Worm (Caenorhabditis elegans) whole organism, late embryonic: Measurements from ENCODE around the gene daf-36.

ENCODE experiments used
- K02D7.2 ChIP-seq: sonication (generic microtip); optimal IDR thresholded peaks from 2 replicates; lab custom pipeline; 2017; ENCODE audit warnings: mild to moderate bottlenecking, missing genetic modification characterization, missing compliant biosample characterization
- K09A11.1 ChIP-seq: sonication (generic microtip); optimal IDR thresholded peaks from 2 replicates; lab custom pipeline; 2017; ENCODE audit warnings: antibody characterized with exemption, mild to moderate bottlenecking, missing genetic modification characterization, missing compliant biosample characterization; ENCODE audit not compliant: insufficient read depth
- Y22D7AL.16 ChIP-seq: sonication (generic microtip); optimal IDR thresholded peaks from 2 replicates; lab custom pipeline; 2016; ENCODE audit warnings: missing genetic modification characterization, missing compliant biosample characterization
- ahr-1 ChIP-seq: sonication (generic microtip); optimal IDR thresholded peaks from 2 replicates; lab custom pipeline; 2016; ENCODE audit warnings: missing genetic modification characterization, missing compliant biosample characterization
- ceh-18 ChIP-seq: sonication (generic microtip); optimal IDR thresholded peaks from 2 replicates; lab custom pipeline; 2016; ENCODE audit warnings: missing genetic modification characterization, missing compliant biosample characterization
- ceh-2 ChIP-seq: sonication (generic microtip); optimal IDR thresholded peaks from 2 replicates; lab custom pipeline; 2016; ENCODE audit warnings: missing genotype, missing genetic modification characterization, missing compliant biosample characterization
- ceh-24 ChIP-seq: sonication (generic microtip); optimal IDR thresholded peaks from 2 replicates; lab custom pipeline; 2016; ENCODE audit warnings: mild to moderate bottlenecking, missing genetic modification characterization, missing compliant biosample characterization
- ceh-31 ChIP-seq: sonication (generic microtip); optimal IDR thresholded peaks from 2 replicates; lab custom pipeline; 2016; ENCODE audit warnings: missing genetic modification characterization, missing compliant biosample characterization
- ceh-34 ChIP-seq: sonication (generic microtip); optimal IDR thresholded peaks from 2 replicates; lab custom pipeline; 2016; ENCODE audit warnings: mild to moderate bottlenecking, missing genetic modification characterization, missing compliant biosample characterization
- ceh-45 ChIP-seq: fragments of 200-800 bp; sonication (Bioruptor generic); IDR thresholded peaks from 2 replicates; pipeline ENCODE4 v1.3.6; 2022; ENCODE audit warnings: missing genetic modification reagents, missing genetic modification characterization, missing compliant biosample characterization
- ceh-48 ChIP-seq: sonication (generic microtip); optimal IDR thresholded peaks from 2 replicates; lab custom pipeline; 2016; ENCODE audit warnings: missing genetic modification characterization, inconsistent platforms, missing compliant biosample characterization
- che-1 ChIP-seq: sonication (generic microtip); optimal IDR thresholded peaks from 2 replicates; lab custom pipeline; 2016; ENCODE audit warnings: mild to moderate bottlenecking, missing genetic modification characterization, missing compliant biosample characterization
- eyg-1 ChIP-seq: sonication (generic microtip); optimal IDR thresholded peaks from 2 replicates; lab custom pipeline; 2016; ENCODE audit warnings: missing genotype, missing genetic modification characterization, missing compliant biosample characterization
- hlh-15 ChIP-seq: sonication (generic microtip); optimal IDR thresholded peaks from 2 replicates; lab custom pipeline; 2016; ENCODE audit warnings: missing genetic modification characterization, missing compliant biosample characterization
- hlh-30 ChIP-seq: sonication (generic microtip); optimal IDR thresholded peaks from 2 replicates; lab custom pipeline; 2017; ENCODE audit warnings: antibody characterized with exemption, missing genetic modification characterization, missing compliant biosample characterization; ENCODE audit not compliant: insufficient read depth
- lim-6 ChIP-seq: sonication (generic microtip); optimal IDR thresholded peaks from 2 replicates; lab custom pipeline; 2016; ENCODE audit warnings: missing genetic modification characterization, missing compliant biosample characterization
- madf-2 ChIP-seq: sonication (generic microtip); optimal IDR thresholded peaks from 2 replicates; lab custom pipeline; 2017; ENCODE audit warnings: missing genetic modification characterization, missing compliant biosample characterization
- mec-3 ChIP-seq: sonication (generic microtip); optimal IDR thresholded peaks from 2 replicates; lab custom pipeline; 2016; ENCODE audit warnings: borderline replicate concordance, missing genetic modification characterization, missing compliant biosample characterization
- nfya-1 ChIP-seq: sonication (generic microtip); optimal IDR thresholded peaks from 2 replicates; lab custom pipeline; 2017; ENCODE audit warnings: missing genetic modification characterization, mild to moderate bottlenecking, missing compliant biosample characterization, antibody characterized with exemption, moderate library complexity
- nhr-232 ChIP-seq: sonication (generic microtip); optimal IDR thresholded peaks from 2 replicates; lab custom pipeline; 2016; ENCODE audit warnings: missing genetic modification characterization, missing compliant biosample characterization
- pag-3 ChIP-seq: sonication (generic microtip); optimal IDR thresholded peaks from 2 replicates; lab custom pipeline; 2016; ENCODE audit warnings: missing compliant biosample characterization, missing genetic modification characterization, borderline replicate concordance
- pat-9 ChIP-seq: fragments of 200-800 bp; sonication (Bioruptor generic); optimal IDR thresholded peaks from 2 replicates; lab custom pipeline; 2018; ENCODE audit warnings: mild to moderate bottlenecking, missing genetic modification characterization, moderate library complexity, missing compliant biosample characterization
- pha-2 ChIP-seq: sonication (generic microtip); optimal IDR thresholded peaks from 2 replicates; lab custom pipeline; 2017; ENCODE audit warnings: mild to moderate bottlenecking, missing genetic modification characterization, missing compliant biosample characterization
- pqm-1 ChIP-seq: sonication (generic microtip); optimal IDR thresholded peaks from 2 replicates; lab custom pipeline; 2016; ENCODE audit warnings: missing genetic modification characterization, missing compliant biosample characterization
- pros-1 ChIP-seq: fragments of 150-350 bp; optimal IDR thresholded peaks from 2 replicates; lab custom pipeline; 2014; ENCODE audit warnings: missing biosample characterization, missing genetic modification reagents, missing genetic modification characterization
- ref-2 ChIP-seq: sonication (generic microtip); optimal IDR thresholded peaks from 2 replicates; lab custom pipeline; 2016; ENCODE audit warnings: missing genetic modification characterization, missing compliant biosample characterization
- sdc-2 ChIP-seq: sonication (generic microtip); optimal IDR thresholded peaks from 2 replicates; lab custom pipeline; 2016; ENCODE audit warnings: missing genotype, missing genetic modification characterization, missing compliant biosample characterization
- sox-2 ChIP-seq: fragments of 200-800 bp; sonication (Bioruptor generic); IDR thresholded peaks from 2 replicates; pipeline ENCODE4 v1.3.6; 2022; ENCODE audit warnings: missing genetic modification reagents, missing genetic modification characterization, missing compliant biosample characterization
- tbx-2 ChIP-seq: sonication (generic microtip); optimal IDR thresholded peaks from 2 replicates; lab custom pipeline; 2016; ENCODE audit warnings: missing genetic modification characterization, missing compliant biosample characterization
- ztf-16 ChIP-seq: sonication (generic microtip); optimal IDR thresholded peaks from 2 replicates; lab custom pipeline; 2017; ENCODE audit warnings: missing genetic modification characterization, missing compliant biosample characterization

Gene daf-36

ce11 chrV:10221317-10221716 is 4.2 kb downstream of the daf-36 start, which contains the start of the genes fipr-5 and fipr-9:
fipr-5 (minus strand) TSS chrV:10221417.
fipr-9 (plus strand) TSS chrV:10221662.
- TF ChIP-seq ahr-1 (tag; lab: Kevin White, UChicago) = no peak
- no peak for TF ChIP-seq nhr-232
- TF ChIP-seq pqm-1 (tag; lab: Kevin White, UChicago) = no peak
- no peak for TF ChIP-seq pros-1 (tag; lab: Kevin White, UChicago)
- TF ChIP-seq K09A11.1 = no peak
- TF ChIP-seq che-1 (tag; lab: Kevin White, UChicago) = no peak
- no peak for TF ChIP-seq madf-2
- no peak for TF ChIP-seq pat-9 (tag; lab: Kevin White, UChicago)
- TF ChIP-seq tbx-2 = no peak
- TF ChIP-seq ref-2 (tag; lab: Kevin White, UChicago) = no peak
- no peak for TF ChIP-seq sdc-2 (tag; lab: Kevin White, UChicago)
- TF ChIP-seq pha-2 (tag; lab: Kevin White, UChicago) = no peak
- no peak for TF ChIP-seq ztf-16 (tag; lab: Kevin White, UChicago)
- no peak for TF ChIP-seq mec-3 (tag; lab: Kevin White, UChicago)

DNA sequence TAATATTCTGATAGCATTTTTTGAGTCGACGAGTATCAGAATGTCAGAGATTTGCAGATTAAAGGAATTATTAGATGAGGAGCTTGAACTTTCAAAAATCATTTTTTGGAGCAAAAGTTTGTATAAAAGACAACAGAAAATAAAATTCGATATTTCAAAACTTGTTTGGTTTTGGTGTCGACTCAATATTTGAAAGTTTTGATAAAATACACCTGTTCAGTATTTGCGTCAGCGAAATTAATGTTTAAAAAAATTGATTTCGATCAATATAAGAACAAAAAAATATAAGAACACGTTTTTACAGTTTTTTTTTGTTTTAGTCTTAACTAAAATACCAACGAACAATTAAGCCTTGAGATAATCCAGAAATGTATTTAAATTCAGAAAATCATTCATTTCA is 4.9 kb downstream of the daf-36 start, which contains the start of gene C12D8.13:
Gene C12D8.13 (minus strand): TSS at position 101 of the 400 bp plus-strand sequence.
- TF ChIP-seq pros-1 (tag; lab: Kevin White, UChicago) (no peak), ceh-24 (tag; lab: Kevin White, UChicago) (no peak), sox-2 (GFP tag; lab: Robert Waterston, UW) (no peak), ceh-18 (tag; lab: Kevin White, UChicago) (no peak), ceh-45 (GFP tag; lab: Robert Waterston, UW) (no peak), nfya-1 (tag; lab: Kevin White, UChicago) (no peak), lim-6 (tag; lab: Kevin White, UChicago) (no peak), Y22D7AL.16 (no peak)
- TF ChIP-seq, all 69 proteins: peak for 0

- TF ChIP-seq eyg-1 (tag; lab: Kevin White, UChicago) (no peak), ceh-31 (tag; lab: Kevin White, UChicago) (no peak)
Measured at ce11 chrV:10216724-10217123, 8.8 kb downstream of the daf-36 start, which contains the start of gene ZK856.14. ZK856.14 (plus strand) TSS chrV:10217024.

DNA sequence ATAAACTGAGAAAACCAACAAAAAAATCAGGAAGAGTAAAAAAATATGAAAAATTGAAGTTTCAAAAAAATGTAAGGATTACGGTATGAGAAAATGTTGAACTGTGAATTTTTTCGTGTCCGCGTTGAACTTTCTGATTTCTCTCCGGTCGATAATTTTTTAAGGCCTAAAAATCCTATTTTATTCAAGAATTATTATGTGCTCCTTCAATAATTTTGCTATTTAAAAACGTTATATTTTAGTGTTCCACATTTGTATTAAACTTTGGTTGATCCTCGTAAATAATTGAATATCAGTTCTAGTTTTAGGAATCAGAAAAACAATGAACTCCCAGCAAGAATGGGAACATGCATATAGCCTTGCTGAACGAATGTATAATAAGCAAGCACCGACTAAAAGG is 12.9 kb downstream of the daf-36 start, which contains the start of gene hpo-40:
Gene hpo-40 (plus strand): TSS at position 301 of the 400 bp plus-strand sequence.
- no peak for TF ChIP-seq ahr-1 (tag; lab: Kevin White, UChicago)
- no peak for TF ChIP-seq ceh-2 (tag; lab: Kevin White, UChicago)
- no peak for TF ChIP-seq ceh-31 (tag; lab: Kevin White, UChicago)
- no peak for TF ChIP-seq ref-2 (tag; lab: Kevin White, UChicago)
- TF ChIP-seq K02D7.2 = no peak
- TF ChIP-seq ceh-34 (tag; lab: Kevin White, UChicago) = no peak
- no peak for TF ChIP-seq hlh-15 (tag; lab: Kevin White, UChicago)
- no peak for TF ChIP-seq ceh-45 (GFP tag; lab: Robert Waterston, UW)
- TF ChIP-seq lim-6 (tag; lab: Kevin White, UChicago) = no peak
- no peak for TF ChIP-seq che-1 (tag; lab: Kevin White, UChicago)

DNA sequence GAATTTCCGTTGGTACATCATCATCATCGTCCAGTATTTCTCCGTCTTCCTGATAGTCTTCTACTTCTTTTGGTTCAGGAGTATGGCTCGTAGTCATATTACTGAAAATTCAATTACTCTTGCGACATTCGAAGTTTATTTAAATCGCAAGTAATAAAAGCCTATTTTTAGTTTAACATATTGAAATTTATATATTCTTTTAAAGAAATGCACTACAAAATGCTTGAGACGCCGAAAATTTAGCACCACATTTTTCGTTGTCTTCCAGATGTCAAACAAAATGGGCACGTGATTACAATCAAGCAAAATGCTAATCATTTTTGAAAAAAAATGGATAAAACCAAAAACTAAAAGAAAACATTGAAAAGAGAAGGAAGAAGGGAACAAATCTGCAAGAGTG is 13.5 kb downstream of the daf-36 start, which contains the start of gene zhit-3:
Gene zhit-3 (minus strand): TSS at position 101 of the 400 bp plus-strand sequence.
- no peak for TF ChIP-seq hlh-30 (tag; lab: Kevin White, UChicago)
- no peak for TF ChIP-seq ceh-48 (tag; lab: Kevin White, UChicago)
- no peak for TF ChIP-seq pag-3

DNA sequence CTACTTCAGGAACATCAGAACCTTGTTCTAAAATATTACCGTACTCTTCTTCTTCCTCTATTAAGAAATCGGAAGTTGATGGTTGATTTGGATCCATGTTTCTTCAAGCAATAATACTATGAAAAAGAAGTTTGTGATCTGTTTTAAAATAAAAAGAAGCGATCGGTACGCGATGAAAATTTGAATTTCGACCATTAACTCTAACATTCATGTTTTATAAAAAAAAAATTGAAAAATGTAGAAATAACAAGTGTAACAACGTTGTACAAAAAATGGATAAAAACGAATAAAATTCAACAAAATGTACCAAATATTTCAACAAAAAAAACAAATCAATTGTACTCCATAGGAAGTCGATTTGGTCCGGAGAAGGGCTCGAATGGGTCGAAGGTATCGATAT is 15.3 kb downstream of the daf-36 start, which contains the start of gene tftc-3:
Gene tftc-3 (minus strand): TSS at position 101 of the 400 bp plus-strand sequence.
- TF ChIP-seq tbx-2 = no peak
